Fruit fly (Drosophila melanogaster) whole organism, prepupa: ENCODE data around the gene Sbf.
A peak's percentile ranks its signal among the peaks of the same experiment; 100 is the strongest.

Experiments
- Blimp-1 ChIP-seq: fragments of 200-800 bp; sonication (Bioruptor generic); optimal IDR thresholded peaks from 3 replicates; lab custom pipeline; 2017; ENCODE audit warnings: missing biosample characterization, missing genetic modification characterization, mild to moderate bottlenecking, moderate library complexity, missing genetic modification reagents
- CG10631 ChIP-seq: fragments of 200-800 bp; sonication (Bioruptor generic); optimal IDR thresholded peaks from 2 replicates; lab custom pipeline; 2016; ENCODE audit warnings: missing biosample characterization, missing genetic modification characterization
- CG11294 ChIP-seq: fragments of 200-800 bp; sonication (Bioruptor generic); IDR thresholded peaks from 2 replicates; pipeline ENCODE4 v1.3.6; 2022; ENCODE audit warnings: missing biosample characterization, missing genetic modification characterization
- CG11902 ChIP-seq: fragments of 200-800 bp; sonication (Bioruptor generic); optimal IDR thresholded peaks from 3 replicates; lab custom pipeline; 2016; ENCODE audit warnings: missing biosample characterization, missing genetic modification characterization
- CG15336 ChIP-seq: fragments of 200-800 bp; sonication (Bioruptor generic); IDR thresholded peaks from 2 replicates; pipeline ENCODE4 v1.3.6; 2022; ENCODE audit warnings: missing biosample characterization, missing genetic modification characterization
- CG1621 ChIP-seq: fragments of 200-800 bp; sonication (Bioruptor generic); optimal IDR thresholded peaks from 3 replicates; lab custom pipeline; 2018; ENCODE audit warnings: missing biosample characterization, mild to moderate bottlenecking, missing genetic modification characterization
- CG16779 ChIP-seq: fragments of 200-800 bp; sonication (Bioruptor generic); optimal IDR thresholded peaks from 3 replicates; lab custom pipeline; 2017; ENCODE audit warnings: missing biosample characterization, mild to moderate bottlenecking, missing genetic modification characterization
- CG3032 ChIP-seq: fragments of 200-800 bp; optimal IDR thresholded peaks from 2 replicates; lab custom pipeline; 2019; ENCODE audit warnings: missing biosample characterization, mild to moderate bottlenecking, missing genetic modification characterization, moderate library complexity
- CG31627 ChIP-seq: fragments of 200-800 bp; sonication (Bioruptor generic); optimal IDR thresholded peaks from 3 replicates; lab custom pipeline; 2016; ENCODE audit warnings: missing biosample characterization, missing genetic modification characterization
- CG32006 ChIP-seq: fragments of 200-800 bp; sonication (Bioruptor generic); optimal IDR thresholded peaks from 3 replicates; lab custom pipeline; 2017; ENCODE audit warnings: missing biosample characterization, mild to moderate bottlenecking, missing genetic modification characterization
- CG34406 ChIP-seq: fragments of 200-800 bp; sonication (Bioruptor generic); optimal IDR thresholded peaks from 3 replicates; lab custom pipeline; 2016; ENCODE audit warnings: missing biosample characterization, missing genetic modification characterization
- CG3919 ChIP-seq: fragments of 200-800 bp; sonication (Bioruptor generic); optimal IDR thresholded peaks from 3 replicates; lab custom pipeline; 2016; ENCODE audit warnings: missing biosample characterization, missing genetic modification characterization
- CG6163 ChIP-seq: fragments of 200-800 bp; sonication (Bioruptor generic); IDR thresholded peaks from 3 replicates; pipeline ENCODE4 v1.3.6; 2022; ENCODE audit warnings: missing biosample characterization, missing genetic modification characterization
- CG6276 ChIP-seq: fragments of 200-800 bp; sonication (Bioruptor generic); optimal IDR thresholded peaks from 2 replicates; lab custom pipeline; 2017; ENCODE audit warnings: missing biosample characterization, mild to moderate bottlenecking, missing genetic modification characterization
- CG6792 ChIP-seq: fragments of 200-800 bp; sonication (Bioruptor generic); optimal IDR thresholded peaks from 3 replicates; lab custom pipeline; 2016; ENCODE audit warnings: missing biosample characterization, missing genetic modification characterization
- CG6854 ChIP-seq: fragments of 200-800 bp; sonication (Bioruptor generic); optimal IDR thresholded peaks from 2 replicates; lab custom pipeline; 2017; ENCODE audit warnings: missing biosample characterization, mild to moderate bottlenecking, missing genetic modification characterization
- CG7368 ChIP-seq: fragments of 200-800 bp; sonication (Bioruptor generic); optimal IDR thresholded peaks from 3 replicates; lab custom pipeline; 2016; ENCODE audit warnings: missing biosample characterization, missing genetic modification characterization
- CG8119 ChIP-seq: fragments of 200-800 bp; sonication (Bioruptor generic); IDR thresholded peaks from 3 replicates; pipeline ENCODE4 v1.3.6; 2022; ENCODE audit warnings: missing biosample characterization, missing genetic modification characterization
- CG8319 ChIP-seq: fragments of 200-800 bp; sonication (Bioruptor generic); optimal IDR thresholded peaks from 3 replicates; lab custom pipeline; 2016; ENCODE audit warnings: missing biosample characterization, missing genetic modification characterization
- CG8632 ChIP-seq: fragments of 200-800 bp; sonication (Bioruptor generic); optimal IDR thresholded peaks from 3 replicates; lab custom pipeline; 2016; ENCODE audit warnings: missing biosample characterization, missing genetic modification characterization
- Eip75B ChIP-seq: fragments of 200-800 bp; sonication (Bioruptor generic); optimal IDR thresholded peaks from 3 replicates; lab custom pipeline; 2016; ENCODE audit warnings: missing biosample characterization, missing genetic modification characterization
- Eip78C ChIP-seq: fragments of 200-800 bp; sonication (Bioruptor generic); peaks from one replicate; lab custom pipeline; 2016; ENCODE audit warnings: missing biosample characterization, missing genetic modification characterization
- Ets21C ChIP-seq: fragments of 200-800 bp; sonication (Bioruptor generic); optimal IDR thresholded peaks from 3 replicates; lab custom pipeline; 2016; ENCODE audit warnings: missing biosample characterization, missing genetic modification characterization
- Ets96B ChIP-seq: fragments of 200-800 bp; optimal IDR thresholded peaks from 2 replicates; lab custom pipeline; 2019; ENCODE audit warnings: missing biosample characterization, mild to moderate bottlenecking, missing genetic modification characterization, moderate library complexity
- Gug ChIP-seq: fragments of 200-800 bp; sonication (Bioruptor generic); IDR thresholded peaks from 2 replicates; pipeline ENCODE4 v1.3.6; 2022; ENCODE audit warnings: missing biosample characterization, missing genetic modification characterization
- Met ChIP-seq: fragments of 200-800 bp; sonication (Bioruptor generic); optimal IDR thresholded peaks from 3 replicates; lab custom pipeline; 2016; ENCODE audit warnings: missing biosample characterization, missing genetic modification characterization
- OdsH ChIP-seq: fragments of 200-800 bp; sonication (Bioruptor generic); optimal IDR thresholded peaks from 3 replicates; lab custom pipeline; 2016; ENCODE audit warnings: missing biosample characterization, missing genetic modification characterization
- Smox ChIP-seq: fragments of 200-800 bp; sonication (Bioruptor generic); optimal IDR thresholded peaks from 3 replicates; lab custom pipeline; 2016; ENCODE audit warnings: missing biosample characterization, missing genetic modification characterization
- Sox102F ChIP-seq: fragments of 200-800 bp; sonication (Bioruptor generic); optimal IDR thresholded peaks from 2 replicates; lab custom pipeline; 2016; ENCODE audit warnings: missing biosample characterization, mild to moderate bottlenecking, missing genetic modification characterization
- Sox15 ChIP-seq: fragments of 200-800 bp; sonication (Bioruptor generic); optimal IDR thresholded peaks from 3 replicates; lab custom pipeline; 2016; ENCODE audit warnings: missing biosample characterization, missing genetic modification characterization
- acj6 ChIP-seq: fragments of 200-800 bp; sonication (Bioruptor generic); optimal IDR thresholded peaks from 3 replicates; lab custom pipeline; 2016; ENCODE audit warnings: missing biosample characterization, missing genetic modification characterization
- dac ChIP-seq: fragments of 200-800 bp; sonication (Bioruptor generic); optimal IDR thresholded peaks from 2 replicates; lab custom pipeline; 2017; ENCODE audit warnings: missing biosample characterization, mild to moderate bottlenecking, missing genetic modification characterization
- dsx ChIP-seq: fragments of 200-800 bp; optimal IDR thresholded peaks from 3 replicates; lab custom pipeline; 2019; ENCODE audit warnings: missing biosample characterization, mild to moderate bottlenecking, missing genetic modification characterization, moderate library complexity; ENCODE audit not compliant: poor library complexity, severe bottlenecking
- eg ChIP-seq: fragments of 200-800 bp; sonication (Bioruptor generic); IDR thresholded peaks from 3 replicates; pipeline ENCODE4 v1.3.6; 2022; ENCODE audit warnings: missing biosample characterization, missing genetic modification characterization
- esn ChIP-seq: fragments of 200-800 bp; sonication (Bioruptor generic); optimal IDR thresholded peaks from 2 replicates; lab custom pipeline; 2016; ENCODE audit warnings: missing biosample characterization, mild to moderate bottlenecking, missing genetic modification characterization, moderate library complexity
- fd59A ChIP-seq: fragments of 200-800 bp; sonication (Bioruptor generic); optimal IDR thresholded peaks from 2 replicates; lab custom pipeline; 2017; ENCODE audit warnings: missing biosample characterization, mild to moderate bottlenecking, missing genetic modification characterization, missing genetic modification reagents
- fkh ChIP-seq: fragments of 200-800 bp; sonication (Bioruptor generic); optimal IDR thresholded peaks from 3 replicates; lab custom pipeline; 2017; ENCODE audit warnings: missing biosample characterization, mild to moderate bottlenecking, missing genetic modification characterization, moderate library complexity
- lz ChIP-seq: fragments of 200-800 bp; sonication (Bioruptor generic); optimal IDR thresholded peaks from 3 replicates; lab custom pipeline; 2016; ENCODE audit warnings: missing biosample characterization, missing genetic modification characterization
- net ChIP-seq: fragments of 200-800 bp; sonication (Bioruptor generic); optimal IDR thresholded peaks from 3 replicates; lab custom pipeline; 2016; ENCODE audit warnings: missing biosample characterization, missing genetic modification characterization
- salr ChIP-seq, 2 experiments: fragments of 200-800 bp; sonication (Bioruptor generic); optimal IDR thresholded peaks; 3 replicates each; lab custom pipeline; 2016 to 2018; ENCODE audit warnings: missing biosample characterization in 2 of 2, missing genetic modification characterization in 2 of 2, mild to moderate bottlenecking in 1 of 2
- spab ChIP-seq: fragments of 200-800 bp; sonication (Bioruptor generic); optimal IDR thresholded peaks from 2 replicates; lab custom pipeline; 2017; ENCODE audit warnings: missing biosample characterization, mild to moderate bottlenecking, missing genetic modification characterization, missing genetic modification reagents
- topi ChIP-seq: fragments of 200-800 bp; sonication (Bioruptor generic); optimal IDR thresholded peaks from 3 replicates; lab custom pipeline; 2016; ENCODE audit warnings: missing biosample characterization, missing genetic modification characterization

The Sbf gene

DNA sequence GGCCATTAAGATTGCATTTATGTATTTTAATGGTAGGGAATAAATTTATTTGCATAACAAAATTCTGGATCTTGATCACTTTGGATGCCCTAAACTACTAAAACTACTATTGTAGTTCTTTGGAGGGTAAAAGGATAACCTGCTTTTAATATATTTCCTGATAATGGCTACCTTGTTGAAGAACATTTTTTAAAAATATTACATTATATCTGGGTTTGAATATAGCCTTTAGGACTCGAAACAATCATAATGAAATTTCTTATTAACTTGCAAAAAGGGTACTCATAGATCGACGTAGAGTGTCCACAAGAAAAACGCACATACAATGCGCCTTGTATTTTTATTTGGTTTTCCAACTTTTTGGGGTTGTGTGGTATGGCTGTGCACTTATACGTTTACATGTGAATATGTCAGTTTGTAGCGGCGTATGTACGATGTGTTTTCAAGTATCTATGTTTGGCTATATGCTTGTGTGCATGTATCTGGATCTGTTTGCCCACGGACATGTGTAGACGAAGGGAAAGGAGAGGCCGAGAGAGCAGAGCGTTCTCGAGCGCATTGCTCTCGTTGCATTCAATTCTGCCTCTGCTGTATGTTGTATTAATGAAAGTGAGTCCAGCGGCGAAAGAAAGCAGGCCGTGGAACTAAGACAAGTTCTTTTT, 17.3 kb downstream of the Sbf start (continued):
- TF ChIP-seq CG6792 (GFP tag; lab: Kevin White, UChicago) (peak; percentile 87), Met (GFP tag; lab: Kevin White, UChicago) (peak; percentile 96), CG16779 (tag; lab: Kevin White, UChicago) (peak; percentile 81), Sox102F (GFP tag; lab: Kevin White, UChicago) (peak; percentile 93), CG8319 (GFP tag; lab: Kevin White, UChicago) (peak; percentile 83), fkh (GFP tag; lab: Kevin White, UChicago) (peak; percentile 58), CG1621 (tag; lab: Kevin White, UChicago) (peak; percentile 81), Ets96B (peak; percentile 94), acj6 (GFP tag; lab: Kevin White, UChicago) (peak; percentile 95), CG32006 (GFP tag; lab: Kevin White, UChicago) (peak; percentile 93), dac (GFP tag; lab: Kevin White, UChicago) (peak; percentile 80), CG10631 (GFP tag; lab: Kevin White, UChicago) (peak; percentile 91), CG7368 (peak; percentile 81), CG3032 (tag; lab: Kevin White, UChicago) (peak; percentile 93), CG8119 (GFP tag; lab: Robert Waterston, UW) (peak; percentile 84), Eip75B (GFP tag; lab: Kevin White, UChicago) (peak; percentile 91), CG31627 (GFP tag; lab: Kevin White, UChicago) (peak; percentile 91)

DNA sequence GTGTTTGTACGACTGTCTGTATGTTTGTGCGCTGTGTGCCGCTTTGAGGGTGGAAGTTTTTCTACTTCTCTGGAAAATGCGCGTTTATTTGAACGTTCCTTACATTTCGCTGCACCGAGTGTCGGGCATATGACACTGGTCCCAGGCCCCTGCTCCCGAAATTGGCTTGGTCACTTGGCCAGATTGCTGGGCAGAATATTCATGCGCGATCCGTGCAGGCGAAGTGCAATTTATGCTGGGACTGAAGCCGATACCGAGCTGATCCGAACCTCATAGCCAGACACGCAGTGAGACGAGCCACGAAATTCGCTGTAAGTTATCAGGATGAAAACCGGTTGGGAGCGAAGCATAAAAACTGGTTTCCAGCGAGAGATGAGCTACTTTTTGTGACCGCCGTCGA, 17.9 kb downstream of the Sbf start:
- TF ChIP-seq Gug (0 out of 2 replicates have a peak, but pooled peaks have one; percentile 30), net (GFP tag; lab: Kevin White, UChicago) (no peak), CG6163 (GFP tag; lab: Robert Waterston, UW) (peak; percentile 77), CG11294 (GFP tag; lab: Robert Waterston, UW) (peak; percentile 41; the same call in 1 of the 2 replicates), Ets21C (GFP tag; lab: Kevin White, UChicago) (no peak)

DNA sequence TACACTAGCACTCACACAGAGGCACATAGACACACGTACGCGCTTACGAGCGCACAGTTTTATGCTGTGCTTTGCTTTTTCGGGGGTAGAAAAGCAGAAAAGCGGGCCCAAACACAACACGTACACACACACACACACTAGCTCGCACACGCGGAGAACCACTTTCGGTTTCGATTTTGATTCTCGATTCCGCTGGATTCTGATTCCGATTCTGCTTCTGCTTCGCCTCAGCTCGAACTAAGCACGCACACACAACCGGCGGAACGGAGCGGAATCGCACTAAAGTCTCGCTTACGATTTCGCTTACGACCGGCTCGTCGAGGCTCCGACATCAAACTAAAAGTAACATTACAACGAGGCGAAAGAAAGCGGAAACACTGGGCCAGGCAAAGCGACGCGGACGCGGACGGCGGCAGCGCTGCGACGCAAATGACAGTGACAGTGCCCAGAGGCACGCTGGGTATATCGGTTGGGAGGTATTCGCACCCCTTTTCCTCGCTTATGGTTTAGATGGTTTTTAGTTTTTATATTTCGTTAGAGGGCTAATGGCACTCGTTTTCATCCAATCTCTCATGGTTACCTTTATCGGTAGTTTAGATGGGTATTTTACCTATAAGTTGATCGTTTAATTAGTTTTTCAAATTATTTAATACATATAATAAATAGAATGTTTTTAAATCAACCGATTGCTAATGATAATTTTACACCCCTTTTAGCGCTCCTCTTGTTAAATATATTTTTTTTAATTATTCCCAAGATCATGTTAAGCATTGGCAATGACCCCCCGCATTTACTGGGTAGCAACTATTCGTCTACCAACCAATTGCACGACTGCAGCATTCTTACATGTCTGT, 18.5 kb downstream of the Sbf start:
- peak; percentile 77 for TF ChIP-seq Sox15
- TF ChIP-seq CG8632 (GFP tag; lab: Kevin White, UChicago), result peak; percentile 69
- TF ChIP-seq CG3919 (GFP tag; lab: Kevin White, UChicago), result peak; percentile 65
- peak; percentile 87 for TF ChIP-seq CG32006 (GFP tag; lab: Kevin White, UChicago)
- TF ChIP-seq CG6792 (GFP tag; lab: Kevin White, UChicago), result peak; percentile 65
- peak; percentile 73 for TF ChIP-seq CG6163 (GFP tag; lab: Robert Waterston, UW)
- no peak for TF ChIP-seq fkh (GFP tag; lab: Kevin White, UChicago)
- TF ChIP-seq CG34406 (GFP tag; lab: Kevin White, UChicago), result peak; percentile 61
- peak; percentile 16 for TF ChIP-seq lz
- peak; percentile 99 for TF ChIP-seq Blimp-1 (GFP tag; lab: Kevin White, UChicago)
- peak; percentile 68 for TF ChIP-seq CG10631 (GFP tag; lab: Kevin White, UChicago)
- TF ChIP-seq Ets21C (GFP tag; lab: Kevin White, UChicago), result no peak
- TF ChIP-seq Met (GFP tag; lab: Kevin White, UChicago), result peak; percentile 54
- no peak for TF ChIP-seq topi (GFP tag; lab: Kevin White, UChicago)
- peak; percentile 69 for TF ChIP-seq Eip75B (GFP tag; lab: Kevin White, UChicago)
- peak; percentile 48 for TF ChIP-seq CG8119 (GFP tag; lab: Robert Waterston, UW)
- TF ChIP-seq salr (GFP tag; optimal IDR thresholded peaks at IDR 0.05; lab: Kevin White, UChicago), result peak in 1 of 2 experiments; percentile 80
- TF ChIP-seq Eip78C (GFP tag; lab: Kevin White, UChicago), result peak; percentile 85
- TF ChIP-seq CG15336 (GFP tag; lab: Robert Waterston, UW), result peak; percentile 8; the same call in 1 of the 2 replicates
- TF ChIP-seq fd59A, result peak; percentile 63
- peak; percentile 63 for TF ChIP-seq esn (GFP tag; lab: Kevin White, UChicago)
- peak; percentile 81 for TF ChIP-seq CG6854 (GFP tag; lab: Kevin White, UChicago)
- TF ChIP-seq CG6276 (GFP tag; lab: Kevin White, UChicago), result peak; percentile 53
- peak; percentile 52 for TF ChIP-seq spab (GFP tag; lab: Kevin White, UChicago)
- TF ChIP-seq CG11902 (GFP tag; lab: Kevin White, UChicago), result peak; percentile 47
- TF ChIP-seq CG7368, result no peak
- peak; percentile 12 for TF ChIP-seq CG16779 (tag; lab: Kevin White, UChicago)
- peak; percentile 58 for TF ChIP-seq dsx (GFP tag; lab: Kevin White, UChicago)
- peak; percentile 61 for TF ChIP-seq eg (GFP tag; lab: Robert Waterston, UW)
- TF ChIP-seq OdsH, result peak; percentile 78
- peak; percentile 38 for TF ChIP-seq Smox (GFP tag; lab: Kevin White, UChicago)
- TF ChIP-seq CG1621 (tag; lab: Kevin White, UChicago), result peak; percentile 54
